Worm (Caenorhabditis elegans): Measurements from ENCODE around the gene Y17G7B.23.
A peak's percentile ranks its signal among the peaks of the same experiment; 100 is the strongest.

Y17G7B.23 gene

DNA sequence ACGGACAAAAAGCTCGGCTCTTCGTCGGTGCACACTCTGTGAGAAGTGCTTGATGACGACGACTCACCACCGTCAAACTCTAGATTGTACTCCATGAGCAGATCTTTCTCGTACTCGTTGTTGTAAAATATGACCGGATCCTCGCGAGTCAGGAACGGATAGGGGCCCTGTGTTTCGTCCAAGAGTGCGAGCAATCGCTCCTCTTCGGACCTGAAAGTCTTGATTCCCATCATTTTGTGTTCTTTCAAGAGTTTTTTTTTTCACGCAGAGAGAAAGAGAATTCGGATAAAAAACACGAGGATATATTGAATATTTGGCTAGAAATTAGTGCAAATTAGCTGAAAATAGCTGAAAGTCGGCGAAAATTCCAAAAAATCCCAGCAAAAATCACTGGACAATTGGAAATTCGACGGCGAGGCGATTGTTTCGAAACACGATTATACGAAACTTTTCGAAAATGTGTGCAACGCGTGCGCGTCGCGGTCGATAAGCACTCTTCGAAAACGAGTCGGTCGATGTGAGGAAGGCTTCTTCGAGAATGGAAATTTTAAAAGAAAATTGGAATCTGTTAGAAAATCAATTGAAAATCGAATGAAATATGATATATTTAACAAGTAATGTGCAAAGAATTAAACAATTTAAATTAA lies 19.4 kb upstream of the Y17G7B.23 start, which contains the start of the genes ash-2 and Y17G7B.20:
Gene ash-2 (plus strand): TSS at position 390 of the 647 bp plus-strand sequence.
Gene Y17G7B.20 (minus strand): TSS at position 396 of the 647 bp plus-strand sequence.
- TF ChIP-seq nhr-237 (tag; optimal IDR thresholded peaks at IDR 0.05) = no peak
- peak in 1 of 2 experiments; percentile 23 for TF ChIP-seq lsy-2 (tag; optimal IDR thresholded peaks at IDR 0.05)
- TF ChIP-seq ztf-4 (tag; optimal IDR thresholded peaks at IDR 0.05) = no peak
- TF ChIP-seq gmeb-1 (tag; optimal IDR thresholded peaks at IDR 0.05) = no peak
- no peak for TF ChIP-seq peb-1 (tag; optimal IDR thresholded peaks at IDR 0.05)
- TF ChIP-seq F13H6.1 (tag; optimal IDR thresholded peaks at IDR 0.05) = no peak
- TF ChIP-seq sma-3 (GFP tag; optimal IDR thresholded peaks at IDR 0.05) = no peak
- no peak for TF ChIP-seq unc-39 (tag; optimal IDR thresholded peaks at IDR 0.05)
- no peak for TF ChIP-seq aly-2 (tag; optimal IDR thresholded peaks at IDR 0.05)
- no peak for TF ChIP-seq R02D3.7 (tag; optimal IDR thresholded peaks at IDR 0.05)
- peak; percentile 64 for TF ChIP-seq ama-1 (optimal IDR thresholded peaks at IDR 0.05)
- TF ChIP-seq mbf-1 (tag; optimal IDR thresholded peaks at IDR 0.05) = no peak
- no peak for TF ChIP-seq nhr-11 (tag; optimal IDR thresholded peaks at IDR 0.05)
- TF ChIP-seq ztf-1 (GFP tag; conservative IDR thresholded peaks at IDR 0.05) = no peak
- TF ChIP-seq unc-55 (GFP tag; optimal IDR thresholded peaks at IDR 0.05) = peak; percentile 23
- TF ChIP-seq elt-3 (tag; optimal IDR thresholded peaks at IDR 0.05) = no peak
- TF ChIP-seq fos-1 (tag; optimal IDR thresholded peaks at IDR 0.05) = no peak
- no peak for TF ChIP-seq nhr-12 (tag; optimal IDR thresholded peaks at IDR 0.05)
- TF ChIP-seq lin-39 (tag; optimal IDR thresholded peaks at IDR 0.05) = no peak
- TF ChIP-seq nhr-10 (tag; optimal IDR thresholded peaks at IDR 0.05) = no peak
- TF ChIP-seq egl-27 (tag; optimal IDR thresholded peaks at IDR 0.05) = no peak
- TF ChIP-seq nhr-21 (tag; optimal IDR thresholded peaks at IDR 0.05) = no peak
- TF ChIP-seq nhr-6 (tag; optimal IDR thresholded peaks at IDR 0.05) = no peak
- TF ChIP-seq lin-13 (GFP tag; optimal IDR thresholded peaks at IDR 0.05) = no peak
- TF ChIP-seq C34F6.9 (tag; optimal IDR thresholded peaks at IDR 0.05) = peak; percentile 77
- no peak for TF ChIP-seq sem-4 (tag; optimal IDR thresholded peaks at IDR 0.05)
- TF ChIP-seq mab-5 (tag; optimal IDR thresholded peaks at IDR 0.05) = no peak
- peak; percentile 44 for TF ChIP-seq zag-1 (tag; optimal IDR thresholded peaks at IDR 0.05)
- TF ChIP-seq ztf-11 (tag; optimal IDR thresholded peaks at IDR 0.05) = no peak

DNA sequence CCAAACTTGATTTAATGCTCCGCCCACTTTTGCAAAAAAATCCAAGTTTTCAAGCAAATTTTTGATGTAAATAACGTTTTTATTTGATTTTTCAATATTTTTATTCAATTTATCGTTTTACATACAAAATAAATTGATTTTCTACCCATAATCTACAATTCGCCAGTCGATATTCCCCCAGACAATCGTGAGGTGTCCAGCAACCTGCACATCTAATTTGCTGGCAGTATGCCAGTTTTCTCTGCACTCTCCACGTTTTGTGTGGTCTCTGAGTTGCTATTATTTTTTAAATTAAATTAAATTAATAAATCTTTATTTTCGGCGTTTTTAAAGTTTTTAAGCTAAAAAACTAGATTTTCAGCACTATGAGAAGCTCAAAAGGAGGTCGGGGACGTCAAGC lies 18.9 kb upstream of the Y17G7B.23 start:
- TF ChIP-seq gmeb-1 (tag; optimal IDR thresholded peaks at IDR 0.05) = peak; percentile 85
- TF ChIP-seq sem-4 (tag; optimal IDR thresholded peaks at IDR 0.05) = peak; percentile 92
- TF ChIP-seq ama-1 (optimal IDR thresholded peaks at IDR 0.05) = no peak
- peak; percentile 89 for TF ChIP-seq C34F6.9 (tag; optimal IDR thresholded peaks at IDR 0.05)
- TF ChIP-seq snpc-4 (tag; optimal IDR thresholded peaks at IDR 0.05) = peak; percentile 58
- TF ChIP-seq elt-1 (tag; optimal IDR thresholded peaks at IDR 0.05) = no peak
- TF ChIP-seq unc-39 (tag; optimal IDR thresholded peaks at IDR 0.05) = no peak
- peak; percentile 81 for TF ChIP-seq mab-5 (tag; optimal IDR thresholded peaks at IDR 0.05)
- TF ChIP-seq unc-55 (GFP tag; optimal IDR thresholded peaks at IDR 0.05) = peak; percentile 89
- no peak for TF ChIP-seq zag-1 (tag; optimal IDR thresholded peaks at IDR 0.05)
- no peak for TF ChIP-seq ztf-11 (tag; optimal IDR thresholded peaks at IDR 0.05)
- peak; percentile 93 for TF ChIP-seq crh-2 (tag; optimal IDR thresholded peaks at IDR 0.05)
- TF ChIP-seq nhr-21 (tag; optimal IDR thresholded peaks at IDR 0.05) = peak; percentile 90
- TF ChIP-seq nhr-25 (tag; optimal IDR thresholded peaks at IDR 0.05) = peak; percentile 92
- no peak for TF ChIP-seq dmd-4 (tag; optimal IDR thresholded peaks at IDR 0.05)
- peak; percentile 71 for TF ChIP-seq blmp-1 (tag; optimal IDR thresholded peaks at IDR 0.05; ENCODE audit: insufficient read depth)
- TF ChIP-seq mbf-1 (tag; optimal IDR thresholded peaks at IDR 0.05) = no peak
- TF ChIP-seq lin-11 (tag; optimal IDR thresholded peaks at IDR 0.05) = peak; percentile 88
- peak; percentile 93 for TF ChIP-seq nhr-6 (tag; optimal IDR thresholded peaks at IDR 0.05)
- no peak for TF ChIP-seq nhr-11 (tag; optimal IDR thresholded peaks at IDR 0.05)
- peak; percentile 41 for TF ChIP-seq nhr-129 (tag; optimal IDR thresholded peaks at IDR 0.05)
- no peak for TF ChIP-seq skn-1 (tag; optimal IDR thresholded peaks at IDR 0.05)
- TF ChIP-seq ztf-1 (GFP tag; conservative IDR thresholded peaks at IDR 0.05) = no peak
- TF ChIP-seq nhr-23 (tag; optimal IDR thresholded peaks at IDR 0.05) = no peak
- TF ChIP-seq unc-62 (GFP tag; optimal IDR thresholded peaks at IDR 0.05) = no peak
- peak; percentile 10 for TF ChIP-seq R02D3.7 (tag; optimal IDR thresholded peaks at IDR 0.05)
- no peak for TF ChIP-seq peb-1 (tag; optimal IDR thresholded peaks at IDR 0.05)
- TF ChIP-seq alr-1 (tag; optimal IDR thresholded peaks at IDR 0.05) = no peak
- TF ChIP-seq ceh-16 (tag; optimal IDR thresholded peaks at IDR 0.05) = no peak
- no peak for TF ChIP-seq nhr-12 (tag; optimal IDR thresholded peaks at IDR 0.05)
- no peak for TF ChIP-seq lin-39 (tag; optimal IDR thresholded peaks at IDR 0.05)
- peak; percentile 24 for TF ChIP-seq nhr-237 (tag; optimal IDR thresholded peaks at IDR 0.05)
- TF ChIP-seq nhr-77 (tag; optimal IDR thresholded peaks at IDR 0.05) = peak; percentile 80
- TF ChIP-seq mdl-1 (tag; optimal IDR thresholded peaks at IDR 0.05) = peak; percentile 14 to 55
- TF ChIP-seq Y55F3AM.14 (GFP tag; optimal IDR thresholded peaks at IDR 0.05) = no peak
- TF ChIP-seq ZK546.5 (tag; optimal IDR thresholded peaks at IDR 0.05) = peak; percentile 99
- peak; percentile 46 for TF ChIP-seq ceh-82 (tag; optimal IDR thresholded peaks at IDR 0.05)
- peak; percentile 17 for TF ChIP-seq nhr-10 (tag; optimal IDR thresholded peaks at IDR 0.05)
- peak; percentile 93 for TF ChIP-seq lin-13 (GFP tag; optimal IDR thresholded peaks at IDR 0.05)
- TF ChIP-seq ztf-4 (tag; optimal IDR thresholded peaks at IDR 0.05) = peak; percentile 80
- TF ChIP-seq lsy-2 (tag; optimal IDR thresholded peaks at IDR 0.05) = peak; percentile 85 to 96
- TF ChIP-seq sma-9 (GFP tag; optimal IDR thresholded peaks at IDR 0.05) = no peak
- TF ChIP-seq sma-9 (tag; optimal IDR thresholded peaks at IDR 0.05) = no peak
- peak; percentile 85 for TF ChIP-seq F13H6.1 (tag; optimal IDR thresholded peaks at IDR 0.05)

Measured in whole organism, L2 larva.